Fruit fly (Drosophila melanogaster) whole organism, adult: ENCODE measurements around the gene eyg.

Experiments
- CG12768 ChIP-seq: fragments of 200-800 bp; sonication (Bioruptor generic); optimal IDR thresholded peaks from 2 replicates; lab custom pipeline; 2017; ENCODE audit warnings: missing biosample characterization, missing genetic modification characterization, mild to moderate bottlenecking, moderate library complexity, missing genetic modification reagents
- CG1620 ChIP-seq: fragments of 200-800 bp; sonication (Bioruptor generic); optimal IDR thresholded peaks from 2 replicates; lab custom pipeline; 2016; ENCODE audit warnings: missing biosample characterization, missing genetic modification characterization
- CG5204 ChIP-seq: fragments of 200-800 bp; sonication (Bioruptor generic); optimal IDR thresholded peaks from 2 replicates; lab custom pipeline; 2016; ENCODE audit warnings: missing biosample characterization, missing genetic modification characterization
- CG7101 ChIP-seq: fragments of 200-800 bp; sonication (Bioruptor generic); optimal IDR thresholded peaks from 2 replicates; lab custom pipeline; 2018; ENCODE audit warnings: missing biosample characterization, mild to moderate bottlenecking, missing genetic modification characterization, moderate library complexity
- Crg-1 ChIP-seq: fragments of 200-800 bp; sonication (Bioruptor generic); optimal IDR thresholded peaks from 2 replicates; lab custom pipeline; 2016; ENCODE audit warnings: missing biosample characterization, missing genetic modification characterization
- Mnt ChIP-seq: fragments of 200-800 bp; sonication (Bioruptor generic); optimal IDR thresholded peaks from 2 replicates; lab custom pipeline; 2016; ENCODE audit warnings: missing biosample characterization, mild to moderate bottlenecking, missing genetic modification characterization
- cic ChIP-seq: fragments of 200-800 bp; sonication (Bioruptor generic); optimal IDR thresholded peaks from 2 replicates; lab custom pipeline; 2017; ENCODE audit warnings: missing biosample characterization, mild to moderate bottlenecking, missing genetic modification characterization, moderate library complexity
- kay ChIP-seq: fragments of 200-800 bp; sonication (Bioruptor generic); peaks from one replicate; lab custom pipeline; 2016; ENCODE audit warnings: missing biosample characterization, missing genetic modification characterization, borderline replicate concordance
- pad ChIP-seq: fragments of 200-800 bp; sonication (Bioruptor generic); optimal IDR thresholded peaks from 3 replicates; lab custom pipeline; 2017; ENCODE audit warnings: missing biosample characterization, missing genetic modification characterization, mild to moderate bottlenecking, moderate library complexity, missing genetic modification reagents
- tj ChIP-seq: fragments of 200-800 bp; sonication (Bioruptor generic); optimal IDR thresholded peaks from 3 replicates; lab custom pipeline; 2017; ENCODE audit warnings: missing biosample characterization, mild to moderate bottlenecking, missing genetic modification characterization, moderate library complexity
- toe ChIP-seq: fragments of 200-800 bp; sonication (Bioruptor generic); optimal IDR thresholded peaks from 2 replicates; lab custom pipeline; 2016; ENCODE audit warnings: missing biosample characterization, missing genetic modification characterization

dm6 chr3L:12442593-12442992 is 25.2 kb downstream of the eyg start:
- TF ChIP-seq Mnt (no peak), CG12768 (GFP tag; lab: Kevin White, UChicago) (no peak), cic (GFP tag; lab: Kevin White, UChicago) (no peak), pad (no peak), toe (no peak), Crg-1 (no peak), tj (GFP tag; lab: Kevin White, UChicago) (no peak), CG7101 (tag; lab: Kevin White, UChicago) (no peak), CG1620 (GFP tag; lab: Kevin White, UChicago) (no peak), kay (GFP tag; lab: Kevin White, UChicago) (no peak), CG5204 (GFP tag; lab: Kevin White, UChicago) (no peak)
